Worm (Caenorhabditis elegans): ENCODE data around the gene ZK54.3.

ZK54.3 gene

DNA sequence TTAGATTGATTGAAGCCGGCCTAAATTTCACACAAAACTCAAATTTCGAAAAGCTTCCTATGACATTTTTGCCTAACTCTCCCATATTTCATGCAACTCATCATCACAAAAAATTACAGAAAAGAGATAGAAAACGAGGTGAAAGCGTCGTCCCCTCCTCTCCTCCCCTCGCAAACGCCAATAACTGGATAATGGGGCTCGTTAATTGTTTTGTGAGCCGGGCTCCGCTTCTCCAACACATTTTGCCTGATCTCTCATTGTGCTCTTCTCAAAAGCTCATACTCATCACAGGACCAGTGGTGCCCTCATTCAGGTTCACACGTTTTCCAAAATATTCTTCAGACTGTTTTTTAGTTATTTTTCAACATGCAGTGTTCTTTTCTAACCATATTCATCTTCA is 38.0 kb downstream of the ZK54.3 start, which contains the start of gene pbo-6:
Gene pbo-6 (plus strand): TSS at position 240 of the 400 bp plus-strand sequence.
- no peak for TF ChIP-seq mes-4 (tag; optimal IDR thresholded peaks at IDR 0.05)
- no peak for TF ChIP-seq ceh-27 (GFP tag; optimal IDR thresholded peaks at IDR 0.05)
- TF ChIP-seq chd-7 (tag; optimal IDR thresholded peaks at IDR 0.05), result no peak

DNA sequence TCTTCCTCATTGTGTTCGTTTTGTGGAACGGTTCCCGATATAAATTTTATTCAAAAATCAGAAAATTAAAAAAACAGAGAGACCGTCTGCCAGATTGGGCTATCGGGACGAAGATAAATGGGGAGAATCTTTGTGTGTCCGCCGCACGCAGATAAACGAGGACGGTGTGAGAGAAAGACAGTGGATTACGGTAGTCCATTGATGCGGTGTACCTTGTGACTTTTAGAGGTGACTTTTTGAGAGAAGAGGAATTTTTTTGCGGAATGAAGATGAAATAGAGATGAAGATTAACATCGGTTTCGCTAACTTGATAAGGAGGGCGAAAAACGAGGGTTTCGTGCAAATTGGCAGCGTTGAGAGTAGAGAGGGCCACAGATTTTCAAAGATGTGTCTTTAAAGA is 39.0 kb downstream of the ZK54.3 start:
- TF ChIP-seq ZK185.1 (tag; optimal IDR thresholded peaks at IDR 0.05; ENCODE audit: poor library complexity, severe bottlenecking), result no peak
- no peak for TF ChIP-seq unc-130 (GFP tag; optimal IDR thresholded peaks at IDR 0.05)
- TF ChIP-seq lin-26 (GFP tag; IDR thresholded peaks at IDR 0.05), result 0 out of 2 replicates have a peak, but pooled peaks have one; percentile 30

DNA sequence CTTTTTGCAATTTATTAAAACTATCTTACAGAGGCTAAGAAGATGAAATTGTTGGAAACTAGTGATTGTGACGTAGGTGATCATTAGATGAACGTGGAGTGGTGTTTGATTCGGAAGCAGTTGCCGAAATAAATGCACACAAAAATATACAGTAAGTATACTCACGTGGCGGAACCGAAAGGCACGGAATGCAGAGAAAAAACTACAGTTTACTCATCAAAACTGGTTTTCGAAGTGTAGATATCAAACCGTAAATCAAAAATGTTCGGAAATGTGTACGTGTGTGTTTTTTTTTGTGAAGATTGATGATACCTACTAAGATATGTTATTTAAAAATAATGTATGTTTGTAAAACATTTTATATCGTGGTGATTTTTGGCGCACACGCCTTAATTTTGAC is 40.1 kb downstream of the ZK54.3 start:
- TF ChIP-seq madf-10 (tag; optimal IDR thresholded peaks at IDR 0.05) (no peak), nfya-2 (GFP tag; IDR thresholded peaks at IDR 0.05) (no peak), mes-4 (tag; optimal IDR thresholded peaks at IDR 0.05) (no peak), F23B12.7 (tag; optimal IDR thresholded peaks at IDR 0.05; ENCODE audit: insufficient read depth) (no peak), Y79H2A.3 (GFP tag; conservative IDR thresholded peaks at IDR 0.05) (no peak), him-1 (tag; optimal IDR thresholded peaks at IDR 0.05) (no peak), F33H1.4 (GFP tag; IDR thresholded peaks at IDR 0.05) (no peak), mel-28 (tag; optimal IDR thresholded peaks at IDR 0.05; ENCODE audit: borderline replicate concordance) (no peak), atf-7 (tag; optimal IDR thresholded peaks at IDR 0.05) (no peak), ztf-22 (GFP tag; optimal IDR thresholded peaks at IDR 0.05) (no peak), sea-2 (GFP tag; IDR thresholded peaks at IDR 0.05) (no peak), ztf-3 (GFP tag; optimal IDR thresholded peaks at IDR 0.05) (no peak), cebp-2 (GFP tag; IDR thresholded peaks at IDR 0.05) (no peak), Y53F4B.3 (GFP tag; IDR thresholded peaks at IDR 0.05) (no peak), mxl-1 (tag; optimal IDR thresholded peaks at IDR 0.05) (no peak)

DNA sequence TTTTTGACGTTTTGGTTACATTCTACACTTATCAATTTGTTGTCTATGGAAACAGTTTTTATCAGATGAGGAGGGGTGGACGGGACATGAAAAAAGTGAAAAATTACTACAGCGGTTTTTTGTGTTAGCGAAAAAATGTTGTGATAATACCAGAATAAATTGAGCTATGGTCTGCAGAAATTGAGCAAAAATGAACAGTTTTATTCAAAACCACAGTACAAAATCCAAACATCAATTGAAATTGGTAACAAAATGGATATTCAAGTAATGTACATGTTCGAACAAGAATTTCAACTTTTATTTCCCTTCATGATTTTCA is 42.3 kb downstream of the ZK54.3 start:
- TF ChIP-seq madf-3 (GFP tag; IDR thresholded peaks at IDR 0.05) (no peak), egrh-3 (GFP tag; IDR thresholded peaks at IDR 0.05) (no peak), akir-1 (GFP tag; optimal IDR thresholded peaks at IDR 0.05) (no peak)

DNA sequence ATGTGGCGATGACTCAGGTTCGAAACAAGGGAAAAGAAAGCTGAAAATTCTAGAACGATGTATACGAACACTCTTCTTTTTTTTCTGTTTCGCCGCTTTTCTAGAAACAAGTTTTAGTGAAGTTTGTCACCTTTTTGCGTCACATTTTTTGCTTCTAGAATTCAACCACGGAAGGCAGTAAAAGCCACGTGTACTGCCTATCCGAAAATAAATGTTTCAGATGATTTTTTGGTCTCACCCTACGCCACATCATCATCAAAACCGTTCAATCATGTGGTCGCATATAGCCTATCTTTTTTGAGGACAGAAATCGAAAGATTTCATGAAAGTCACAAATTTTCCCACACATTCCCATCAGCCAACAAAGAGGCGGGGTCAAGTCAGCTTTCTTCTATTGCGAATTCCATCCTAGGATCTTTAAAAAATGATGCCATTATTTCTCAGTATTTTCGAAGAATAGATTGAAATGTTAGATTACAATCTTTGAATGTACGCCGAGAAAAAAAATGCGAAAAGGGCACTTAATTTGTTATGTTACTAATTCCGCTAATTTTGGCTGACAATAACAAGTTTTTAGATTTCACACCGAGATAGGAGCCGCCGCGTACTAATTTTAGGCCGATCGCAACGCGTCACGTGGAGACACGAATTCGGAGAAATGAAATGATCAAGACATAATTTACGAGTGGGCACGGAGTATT is 42.8 kb downstream of the ZK54.3 start:
- no peak for TF ChIP-seq snpc-3.4 (tag; optimal IDR thresholded peaks at IDR 0.05)
- TF ChIP-seq snpc-1.1 (tag; optimal IDR thresholded peaks at IDR 0.05; ENCODE audit: insufficient read depth), result no peak
- no peak for TF ChIP-seq nhr-27 (tag; optimal IDR thresholded peaks at IDR 0.05)
- no peak for TF ChIP-seq lin-26 (GFP tag; IDR thresholded peaks at IDR 0.05)
- TF ChIP-seq madf-3 (GFP tag; IDR thresholded peaks at IDR 0.05), result no peak
- no peak for TF ChIP-seq Y79H2A.3 (GFP tag; conservative IDR thresholded peaks at IDR 0.05)
- TF ChIP-seq K11D2.4 (GFP tag; IDR thresholded peaks at IDR 0.05), result peak; percentile 75
- TF ChIP-seq ztf-26 (tag; optimal IDR thresholded peaks at IDR 0.05), result peak; percentile 4
- no peak for TF ChIP-seq F33H1.4 (GFP tag; IDR thresholded peaks at IDR 0.05)
- TF ChIP-seq efl-1 (GFP tag; optimal IDR thresholded peaks at IDR 0.05), result no peak
- TF ChIP-seq rec-8 (tag; optimal IDR thresholded peaks at IDR 0.05), result no peak
- no peak for TF ChIP-seq gei-17 (GFP tag; optimal IDR thresholded peaks at IDR 0.05)
- TF ChIP-seq let-526 (GFP tag; IDR thresholded peaks at IDR 0.05), result no peak
- TF ChIP-seq die-1 (tag; optimal IDR thresholded peaks at IDR 0.05), result no peak
- peak; percentile 2 for TF ChIP-seq lin-40 (tag; optimal IDR thresholded peaks at IDR 0.05)
- TF ChIP-seq snpc-1.3 (tag; optimal IDR thresholded peaks at IDR 0.05; ENCODE audit: insufficient read depth), result no peak
- TF ChIP-seq mes-4 (tag; optimal IDR thresholded peaks at IDR 0.05), result no peak
- TF ChIP-seq somi-1 (GFP tag; optimal IDR thresholded peaks at IDR 0.05), result peak; percentile 11
- no peak for TF ChIP-seq nfya-2 (GFP tag; IDR thresholded peaks at IDR 0.05)
- TF ChIP-seq sea-2 (GFP tag; IDR thresholded peaks at IDR 0.05), result no peak
- no peak for TF ChIP-seq pbrm-1 (GFP tag; IDR thresholded peaks at IDR 0.05)
- no peak for TF ChIP-seq T26A5.8 (tag; optimal IDR thresholded peaks at IDR 0.05)
- TF ChIP-seq him-1 (tag; optimal IDR thresholded peaks at IDR 0.05), result no peak
- no peak for TF ChIP-seq F55B11.4 (tag; optimal IDR thresholded peaks at IDR 0.05; ENCODE audit: borderline replicate concordance, insufficient read depth)
- TF ChIP-seq egrh-3 (GFP tag; IDR thresholded peaks at IDR 0.05), result no peak
- no peak for TF ChIP-seq akir-1 (GFP tag; optimal IDR thresholded peaks at IDR 0.05)
